Worm (Caenorhabditis elegans) whole organism, young adult: Measurements from ENCODE around the gene slc-17.9.

Experiments used
- B0261.1 ChIP-seq: sonication (generic microtip); optimal IDR thresholded peaks from 2 replicates; lab custom pipeline; 2016; ENCODE audit warnings: mild to moderate bottlenecking, missing genetic modification characterization, moderate library complexity, missing compliant biosample characterization
- B0336.3 ChIP-seq: fragments of 200-800 bp; sonication (Bioruptor generic); IDR thresholded peaks from 2 replicates; pipeline ENCODE4 v1.3.6; 2022; ENCODE audit warnings: missing genetic modification characterization, missing compliant biosample characterization
- D2030.7 ChIP-seq: fragments of 200-800 bp; sonication (Bioruptor generic); IDR thresholded peaks from 2 replicates; pipeline ENCODE4 v1.3.6; 2022; ENCODE audit warnings: missing genetic modification reagents, missing genetic modification characterization, missing compliant biosample characterization
- F10E7.11 ChIP-seq: sonication (generic microtip); optimal IDR thresholded peaks from 2 replicates; lab custom pipeline; 2017; ENCODE audit warnings: mild to moderate bottlenecking, missing genetic modification characterization, moderate library complexity, missing compliant biosample characterization
- F33H1.4 ChIP-seq: fragments of 200-800 bp; sonication (Bioruptor generic); IDR thresholded peaks from 2 replicates; pipeline ENCODE4 v1.3.6; 2022; ENCODE audit warnings: missing genetic modification reagents, missing genetic modification characterization, missing compliant biosample characterization
- F52B5.7 ChIP-seq: sonication (generic microtip); optimal IDR thresholded peaks from 2 replicates; lab custom pipeline; 2016; ENCODE audit warnings: mild to moderate bottlenecking, missing genetic modification characterization, missing compliant biosample characterization
- K11D2.4 ChIP-seq: fragments of 200-800 bp; sonication (Bioruptor generic); IDR thresholded peaks from 2 replicates; pipeline ENCODE4 v1.3.6; 2022; ENCODE audit warnings: missing genetic modification reagents, missing genetic modification characterization, missing compliant biosample characterization
- Y53G8AR.9 ChIP-seq: fragments of 200-800 bp; sonication (Bioruptor generic); conservative IDR thresholded peaks from 2 replicates; pipeline ENCODE4 v1.3.6; 2022; ENCODE audit warnings: missing genetic modification reagents, missing genetic modification characterization, missing compliant biosample characterization
- Y56A3A.18 ChIP-seq: fragments of 200-800 bp; sonication (Bioruptor generic); IDR thresholded peaks from 2 replicates; pipeline ENCODE4 v1.3.6; 2022; ENCODE audit warnings: missing genetic modification reagents, missing genetic modification characterization, missing compliant biosample characterization
- akir-1 ChIP-seq: fragments of 200-800 bp; sonication (Bioruptor generic); optimal IDR thresholded peaks from 2 replicates; lab custom pipeline; 2018; ENCODE audit warnings: mild to moderate bottlenecking, missing genetic modification characterization, moderate library complexity, missing compliant biosample characterization
- ama-1 ChIP-seq, 3 experiments: fragments of 150-350 bp in 1 of 3; sonication (generic microtip) in 2 of 3; optimal IDR thresholded peaks; 2 replicates each; lab custom pipeline; 2014 to 2018; ENCODE audit warnings: missing biosample characterization in 2 of 3, missing genetic modification characterization in 2 of 3, missing genetic modification reagents in 2 of 3
- attf-6 ChIP-seq: fragments of 200-800 bp; sonication (Bioruptor generic); IDR thresholded peaks from 2 replicates; pipeline ENCODE4 v1.3.6; 2022; ENCODE audit warnings: missing genetic modification reagents, missing genetic modification characterization, missing compliant biosample characterization
- ceh-27 ChIP-seq: fragments of 200-800 bp; sonication (Bioruptor generic); optimal IDR thresholded peaks from 2 replicates; lab custom pipeline; 2018; ENCODE audit warnings: mild to moderate bottlenecking, missing genetic modification characterization, moderate library complexity, missing compliant biosample characterization
- chd-7 ChIP-seq: sonication (generic microtip); optimal IDR thresholded peaks from 2 replicates; lab custom pipeline; 2016; ENCODE audit warnings: mild to moderate bottlenecking, missing genetic modification characterization, moderate library complexity, missing compliant biosample characterization
- dox-1 ChIP-seq: fragments of 200-800 bp; sonication (Bioruptor generic); IDR thresholded peaks from 2 replicates; pipeline ENCODE4 v1.3.6; 2022; ENCODE audit warnings: missing genetic modification reagents, missing genetic modification characterization, missing compliant biosample characterization
- dpff-1 ChIP-seq: sonication (generic microtip); optimal IDR thresholded peaks from 2 replicates; lab custom pipeline; 2017; ENCODE audit warnings: mild to moderate bottlenecking, missing genetic modification characterization, missing compliant biosample characterization
- efl-1 ChIP-seq: fragments of 150-350 bp; optimal IDR thresholded peaks from 2 replicates; lab custom pipeline; 2014; ENCODE audit warnings: missing biosample characterization, missing genetic modification reagents, missing genetic modification characterization
- egl-18 ChIP-seq: fragments of 200-800 bp; sonication (Bioruptor generic); IDR thresholded peaks from 2 replicates; pipeline ENCODE4 v1.3.6; 2022; ENCODE audit warnings: missing genetic modification reagents, missing genetic modification characterization, missing compliant biosample characterization
- egrh-3 ChIP-seq: fragments of 200-800 bp; sonication (Bioruptor generic); IDR thresholded peaks from 2 replicates; pipeline ENCODE4 v1.3.6; 2022; ENCODE audit warnings: missing genetic modification reagents, missing genetic modification characterization, missing compliant biosample characterization
- ets-4 ChIP-seq: fragments of 200-800 bp; sonication (Bioruptor generic); optimal IDR thresholded peaks from 2 replicates; lab custom pipeline; 2018; ENCODE audit warnings: mild to moderate bottlenecking, missing genetic modification characterization, missing compliant biosample characterization
- hmg-1.2 ChIP-seq: fragments of 200-800 bp; sonication (Bioruptor generic); IDR thresholded peaks from 2 replicates; pipeline ENCODE4 v1.3.6; 2022; ENCODE audit warnings: missing genetic modification reagents, missing genetic modification characterization, missing compliant biosample characterization
- let-526 ChIP-seq: fragments of 200-800 bp; sonication (Bioruptor generic); IDR thresholded peaks from 2 replicates; pipeline ENCODE4 v1.3.6; 2022; ENCODE audit warnings: missing genetic modification reagents, missing genetic modification characterization, missing compliant biosample characterization
- lin-26 ChIP-seq: fragments of 200-800 bp; sonication (Bioruptor generic); IDR thresholded peaks from 2 replicates; pipeline ENCODE4 v1.3.6; 2022; ENCODE audit warnings: missing genetic modification reagents, missing genetic modification characterization, missing compliant biosample characterization
- lin-40 ChIP-seq: sonication (generic microtip); optimal IDR thresholded peaks from 2 replicates; lab custom pipeline; 2016; ENCODE audit warnings: missing genetic modification characterization, mild to moderate bottlenecking, missing compliant biosample characterization, missing genotype, missing genetic modification reagents
- lin-54 ChIP-seq: fragments of 200-800 bp; sonication (Bioruptor generic); optimal IDR thresholded peaks from 2 replicates; lab custom pipeline; 2018; ENCODE audit warnings: mild to moderate bottlenecking, missing genetic modification characterization, missing compliant biosample characterization
- madf-10 ChIP-seq: sonication (generic microtip); optimal IDR thresholded peaks from 2 replicates; lab custom pipeline; 2016; ENCODE audit warnings: mild to moderate bottlenecking, missing genetic modification characterization, missing compliant biosample characterization
- madf-6 ChIP-seq: fragments of 200-800 bp; sonication (Bioruptor generic); IDR thresholded peaks from 2 replicates; pipeline ENCODE4 v1.3.6; 2022; ENCODE audit warnings: missing genetic modification reagents, missing genetic modification characterization, missing compliant biosample characterization
- madf-8 ChIP-seq: fragments of 200-800 bp; sonication (Bioruptor generic); conservative IDR thresholded peaks from 2 replicates; pipeline ENCODE4 v1.3.6; 2022; ENCODE audit warnings: missing genetic modification reagents, missing genetic modification characterization, missing compliant biosample characterization
- mcd-1 ChIP-seq: fragments of 200-800 bp; sonication (Bioruptor generic); IDR thresholded peaks from 2 replicates; pipeline ENCODE4 v1.3.6; 2022; ENCODE audit warnings: missing genetic modification reagents, missing genetic modification characterization, missing compliant biosample characterization
- mes-4 ChIP-seq: sonication (generic microtip); optimal IDR thresholded peaks from 2 replicates; lab custom pipeline; 2016; ENCODE audit warnings: missing genotype, missing genetic modification characterization, missing compliant biosample characterization
- nfya-1 ChIP-seq: sonication (generic microtip); optimal IDR thresholded peaks from 2 replicates; lab custom pipeline; 2017; ENCODE audit warnings: antibody characterized with exemption, missing compliant biosample characterization, missing genetic modification characterization, borderline replicate concordance; ENCODE audit not compliant: insufficient read depth
- nfyb-1 ChIP-seq: fragments of 200-800 bp; sonication (Bioruptor generic); IDR thresholded peaks from 2 replicates; pipeline ENCODE4 v1.3.6; 2022; ENCODE audit warnings: missing genetic modification reagents, missing genetic modification characterization, missing compliant biosample characterization
- nhr-80 ChIP-seq: sonication (generic microtip); optimal IDR thresholded peaks from 2 replicates; lab custom pipeline; 2016; ENCODE audit warnings: missing genetic modification characterization, missing compliant biosample characterization
- pbrm-1 ChIP-seq: fragments of 200-800 bp; sonication (Bioruptor generic); IDR thresholded peaks from 2 replicates; pipeline ENCODE4 v1.3.6; 2022; ENCODE audit warnings: missing genetic modification reagents, missing genetic modification characterization, missing compliant biosample characterization
- rcor-1 ChIP-seq: fragments of 200-800 bp; sonication (Bioruptor generic); IDR thresholded peaks from 2 replicates; pipeline ENCODE4 v1.3.6; 2022; ENCODE audit warnings: missing genetic modification reagents, missing genetic modification characterization, missing compliant biosample characterization
- rpc-1 ChIP-seq, 2 experiments: fragments of 150-350 bp in 1 of 2; sonication (generic microtip) in 1 of 2; optimal IDR thresholded peaks; 2 replicates each; lab custom pipeline; 2014 to 2018; ENCODE audit warnings: missing biosample characterization in 1 of 2, missing genetic modification characterization in 1 of 2, missing genetic modification reagents in 1 of 2, missing genotype in 1 of 2
- tbp1 ChIP-seq: fragments of 200-800 bp; sonication (Bioruptor generic); optimal IDR thresholded peaks from 2 replicates; lab custom pipeline; 2018; ENCODE audit warnings: mild to moderate bottlenecking, missing genetic modification characterization, missing compliant biosample characterization
- unc-62 ChIP-seq: fragments of 150-350 bp; optimal IDR thresholded peaks from 2 replicates; lab custom pipeline; 2014; ENCODE audit warnings: missing biosample characterization, missing genetic modification reagents, missing genetic modification characterization
- zfh-2 ChIP-seq: fragments of 200-800 bp; sonication (Bioruptor generic); conservative IDR thresholded peaks from 2 replicates; pipeline ENCODE4 v1.3.6; 2022; ENCODE audit warnings: missing genetic modification reagents, missing genetic modification characterization, missing compliant biosample characterization
- zim-3 ChIP-seq: sonication (generic microtip); optimal IDR thresholded peaks from 2 replicates; lab custom pipeline; 2017; ENCODE audit warnings: mild to moderate bottlenecking, missing genetic modification characterization, moderate library complexity, missing compliant biosample characterization
- ztf-22 ChIP-seq: fragments of 200-800 bp; sonication (Bioruptor generic); optimal IDR thresholded peaks from 2 replicates; lab custom pipeline; 2018; ENCODE audit warnings: mild to moderate bottlenecking, missing genetic modification characterization, moderate library complexity, missing compliant biosample characterization
- ztf-28 ChIP-seq: fragments of 200-800 bp; sonication (Bioruptor generic); IDR thresholded peaks from 2 replicates; pipeline ENCODE4 v1.3.6; 2022; ENCODE audit warnings: missing genetic modification reagents, missing genetic modification characterization, missing compliant biosample characterization

Gene slc-17.9

ce11 chrX:9743513-9743914 lies 21.2 kb downstream of the slc-17.9 start (continued):
- TF ChIP-seq dpff-1 (peak; percentile 67), let-526 (GFP tag; lab: Robert Waterston, UW) (peak; percentile 92)

- TF ChIP-seq madf-8 (GFP tag; lab: Robert Waterston, UW), result no peak
Observed at ce11 chrX:9742058-9742457, 22.7 kb downstream of the slc-17.9 start.

- TF ChIP-seq F52B5.7 (tag; lab: Kevin White, UChicago) (peak; percentile 48), chd-7 (tag; lab: Kevin White, UChicago) (peak; percentile 14), F10E7.11 (tag; lab: Kevin White, UChicago) (no peak), Y53G8AR.9 (GFP tag; lab: Robert Waterston, UW) (no peak), ceh-27 (GFP tag; lab: Kevin White, UChicago) (peak; percentile 29), ztf-28 (GFP tag; lab: Robert Waterston, UW) (no peak), madf-8 (GFP tag; lab: Robert Waterston, UW) (no peak), egrh-3 (GFP tag; lab: Robert Waterston, UW) (peak; percentile 64), K11D2.4 (GFP tag; lab: Robert Waterston, UW) (0 out of 2 replicates have a peak, but pooled peaks have one; percentile 24), hmg-1.2 (GFP tag; lab: Robert Waterston, UW) (peak; percentile 23; the same call in 1 of the 2 replicates), zim-3 (tag; lab: Kevin White, UChicago) (no peak), ztf-22 (GFP tag; lab: Kevin White, UChicago) (no peak), zfh-2 (GFP tag; lab: Robert Waterston, UW) (peak; percentile 94), B0336.3 (GFP tag; lab: Robert Waterston, UW) (no peak), D2030.7 (GFP tag; lab: Robert Waterston, UW) (no peak), dox-1 (GFP tag; lab: Robert Waterston, UW) (peak; percentile 42; the same call in 1 of the 2 replicates)
Observed at ce11 chrX:9737730-9738129, 27.0 kb downstream of the slc-17.9 start, which contains the start of gene F15G9.5. Gene F15G9.5, minus strand, starts transcription at chrX:9737888.

- TF ChIP-seq K11D2.4 (GFP tag; lab: Robert Waterston, UW) (no peak), attf-6 (GFP tag; lab: Robert Waterston, UW) (no peak), Y56A3A.18 (GFP tag; lab: Robert Waterston, UW) (no peak), F33H1.4 (no peak), lin-54 (no peak), mes-4 (no peak), pbrm-1 (GFP tag; lab: Robert Waterston, UW) (no peak), ets-4 (GFP tag; lab: Kevin White, UChicago) (no peak), madf-10 (tag; lab: Kevin White, UChicago) (no peak), lin-40 (no peak), ama-1 (optimal IDR thresholded peaks at IDR 0.05; lab: Kevin White, UChicago) (no peak), ama-1 (GFP tag; optimal IDR thresholded peaks at IDR 0.05; lab: Kevin White, UChicago) (no peak), B0261.1 (tag; lab: Kevin White, UChicago) (no peak), mcd-1 (no peak), rpc-1 (optimal IDR thresholded peaks at IDR 0.05; lab: Kevin White, UChicago) (no peak), rpc-1 (tag; optimal IDR thresholded peaks at IDR 0.05; lab: Kevin White, UChicago) (no peak)
Observed at ce11 chrX:9735479-9735878, 29.2 kb downstream of the slc-17.9 start.

ce11 chrX:9719070-9719469 lies 45.7 kb downstream of the slc-17.9 start:
- no peak for TF ChIP-seq tbp1 (GFP tag; lab: Kevin White, UChicago)
- TF ChIP-seq rpc-1 (optimal IDR thresholded peaks at IDR 0.05; lab: Kevin White, UChicago), result no peak
- TF ChIP-seq rpc-1 (tag; optimal IDR thresholded peaks at IDR 0.05; lab: Kevin White, UChicago), result no peak
- no peak for TF ChIP-seq madf-6 (GFP tag; lab: Robert Waterston, UW)
- no peak for TF ChIP-seq akir-1 (GFP tag; lab: Kevin White, UChicago)
- TF ChIP-seq nhr-80 (tag; lab: Kevin White, UChicago), result no peak
- TF ChIP-seq efl-1 (GFP tag; lab: Kevin White, UChicago), result no peak
- no peak for TF ChIP-seq lin-26
- TF ChIP-seq D2030.7 (GFP tag; lab: Robert Waterston, UW), result no peak
- no peak for TF ChIP-seq egl-18 (GFP tag; lab: Robert Waterston, UW)
- no peak for TF ChIP-seq Y56A3A.18 (GFP tag; lab: Robert Waterston, UW)
- TF ChIP-seq rcor-1 (GFP tag; lab: Robert Waterston, UW), result no peak
- no peak for TF ChIP-seq nfya-1
- TF ChIP-seq unc-62 (GFP tag; lab: Kevin White, UChicago), result no peak
- TF ChIP-seq nfyb-1 (GFP tag; lab: Robert Waterston, UW), result no peak
